Worm (Caenorhabditis elegans) whole organism, early embryonic: Measurements from ENCODE around the gene tag-267.

Experiments
- B0310.2 ChIP-seq: sonication (generic microtip); optimal IDR thresholded peaks from 2 replicates; lab custom pipeline; 2016; ENCODE audit warnings: mild to moderate bottlenecking, missing genetic modification characterization, missing compliant biosample characterization
- F13C5.2 ChIP-seq: sonication (generic microtip); optimal IDR thresholded peaks from 2 replicates; lab custom pipeline; 2017; ENCODE audit warnings: mild to moderate bottlenecking, missing genetic modification characterization, inconsistent platforms, missing compliant biosample characterization
- aly-1 ChIP-seq: sonication (generic microtip); optimal IDR thresholded peaks from 2 replicates; lab custom pipeline; 2016; ENCODE audit warnings: missing genetic modification characterization, missing compliant biosample characterization
- ama-1 ChIP-seq: fragments of 150-350 bp; optimal IDR thresholded peaks from 2 replicates; lab custom pipeline; 2014
- ceh-13 ChIP-seq: fragments of 200-800 bp; sonication (Bioruptor generic); optimal IDR thresholded peaks from 2 replicates; lab custom pipeline; 2018; ENCODE audit warnings: mild to moderate bottlenecking, missing genetic modification characterization, missing compliant biosample characterization
- ceh-36 ChIP-seq: sonication (generic microtip); optimal IDR thresholded peaks from 2 replicates; lab custom pipeline; 2016; ENCODE audit warnings: missing genetic modification characterization, inconsistent platforms, missing compliant biosample characterization
- ets-7 ChIP-seq: sonication (generic microtip); optimal IDR thresholded peaks from 2 replicates; lab custom pipeline; 2016; ENCODE audit warnings: missing genotype, missing genetic modification characterization, missing compliant biosample characterization
- flt-1 ChIP-seq: fragments of 200-800 bp; sonication (Bioruptor generic); IDR thresholded peaks from 2 replicates; pipeline ENCODE4 v1.3.6; 2022; ENCODE audit warnings: missing genetic modification characterization, missing compliant biosample characterization
- hmbx-1 ChIP-seq: sonication (generic microtip); optimal IDR thresholded peaks from 2 replicates; lab custom pipeline; 2016; ENCODE audit warnings: mild to moderate bottlenecking, missing genetic modification characterization, missing compliant biosample characterization
- hmg-4 ChIP-seq: fragments of 200-800 bp; sonication (Bioruptor generic); optimal IDR thresholded peaks from 2 replicates; lab custom pipeline; 2018; ENCODE audit warnings: mild to moderate bottlenecking, missing genetic modification characterization, missing compliant biosample characterization
- hnd-1 ChIP-seq: sonication (generic microtip); optimal IDR thresholded peaks from 2 replicates; lab custom pipeline; 2016; ENCODE audit warnings: missing genetic modification characterization, missing compliant biosample characterization
- pes-1 ChIP-seq: fragments of 200-800 bp; sonication (Bioruptor generic); IDR thresholded peaks from 2 replicates; pipeline ENCODE4 v1.3.6; 2022; ENCODE audit warnings: missing genetic modification reagents, missing genetic modification characterization, missing compliant biosample characterization
- scrt-1 ChIP-seq: fragments of 200-800 bp; sonication (Bioruptor generic); IDR thresholded peaks from 2 replicates; pipeline ENCODE4 v1.3.6; 2022; ENCODE audit warnings: missing genetic modification characterization, missing compliant biosample characterization
- sea-1 ChIP-seq: fragments of 200-800 bp; sonication (Bioruptor generic); conservative IDR thresholded peaks from 2 replicates; pipeline ENCODE4 v1.3.6; 2022; ENCODE audit warnings: missing genetic modification characterization, missing compliant biosample characterization
- tbx-11 ChIP-seq: fragments of 200-800 bp; sonication (Bioruptor generic); IDR thresholded peaks from 2 replicates; pipeline ENCODE4 v1.3.6; 2022; ENCODE audit warnings: missing genetic modification characterization, missing compliant biosample characterization
- tbx-37 ChIP-seq: fragments of 200-800 bp; sonication (Bioruptor generic); conservative IDR thresholded peaks from 2 replicates; pipeline ENCODE4 v1.3.6; 2022; ENCODE audit warnings: missing genetic modification reagents, missing genetic modification characterization, missing compliant biosample characterization
- tra-4 ChIP-seq: sonication (generic microtip); optimal IDR thresholded peaks from 2 replicates; lab custom pipeline; 2017; ENCODE audit warnings: missing genetic modification characterization, missing compliant biosample characterization

The tag-267 gene

DNA sequence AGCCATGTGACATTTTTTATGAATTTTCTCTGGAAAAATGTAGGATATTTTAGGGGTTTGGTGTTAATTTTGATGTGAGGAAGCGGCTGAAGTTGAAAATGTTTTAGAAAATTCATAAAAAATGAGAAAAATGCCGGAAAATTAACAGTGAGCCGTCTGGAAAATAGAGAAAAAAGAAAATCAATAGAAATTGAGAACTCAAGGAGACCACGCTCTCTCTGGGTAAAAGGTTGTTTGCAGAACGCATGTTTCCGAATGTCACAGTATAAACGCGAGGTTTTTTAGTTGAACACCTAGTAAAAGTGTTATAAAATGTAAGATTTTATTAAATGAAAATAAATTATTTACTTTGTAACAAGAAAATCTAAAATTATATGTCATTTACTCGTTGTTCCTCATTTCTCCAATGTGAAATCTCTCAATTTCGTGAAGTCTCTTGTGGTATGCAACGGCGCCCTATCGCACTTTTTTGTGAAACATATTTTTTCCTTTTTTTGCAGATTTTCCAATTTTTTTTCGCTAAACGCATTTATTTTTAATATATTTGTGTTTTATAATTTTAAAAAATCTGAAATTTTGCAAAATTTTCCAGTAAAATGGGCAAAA lies at the start of gene tag-267, which contains the start of gene tag-266:
TSS of gene tag-267 (plus strand) at position 593 of the 606 bp plus-strand sequence.
TSS of gene tag-266 (minus strand) at position 29 of the 606 bp plus-strand sequence.
- TF ChIP-seq ceh-36 (tag; lab: Kevin White, UChicago) (no peak), hnd-1 (peak; percentile 63), hmg-4 (GFP tag; lab: Kevin White, UChicago) (no peak), sea-1 (GFP tag; lab: Robert Waterston, UW) (no peak), hmbx-1 (tag; lab: Kevin White, UChicago) (peak; percentile 56), pes-1 (GFP tag; lab: Robert Waterston, UW) (peak; percentile 78), aly-1 (no peak), flt-1 (GFP tag; lab: Robert Waterston, UW) (peak; percentile 35; the same call in 1 of the 2 replicates), scrt-1 (no peak), B0310.2 (tag; lab: Kevin White, UChicago) (peak; percentile 59), tra-4 (tag; lab: Kevin White, UChicago) (peak; percentile 18), F13C5.2 (tag; lab: Kevin White, UChicago) (peak; percentile 87), ceh-13 (peak; percentile 40), tbx-37 (GFP tag; lab: Robert Waterston, UW) (peak; percentile 58), ama-1 (lab: Kevin White, UChicago) (no peak), tbx-11 (GFP tag; lab: Robert Waterston, UW) (peak; percentile 71), ets-7 (tag; lab: Kevin White, UChicago) (no peak)

- TF ChIP-seq hmg-4 (GFP tag; lab: Kevin White, UChicago) (no peak), ceh-36 (tag; lab: Kevin White, UChicago) (no peak), flt-1 (GFP tag; lab: Robert Waterston, UW) (no peak), scrt-1 (no peak), sea-1 (GFP tag; lab: Robert Waterston, UW) (no peak), ama-1 (lab: Kevin White, UChicago) (no peak), F13C5.2 (tag; lab: Kevin White, UChicago) (no peak), ets-7 (tag; lab: Kevin White, UChicago) (no peak), hnd-1 (no peak), tbx-37 (GFP tag; lab: Robert Waterston, UW) (no peak), pes-1 (GFP tag; lab: Robert Waterston, UW) (no peak), ceh-13 (no peak), aly-1 (no peak), tra-4 (tag; lab: Kevin White, UChicago) (no peak)
Observed at ce11 chrIII:595449-595848, 45.1 kb upstream of the tag-267 start.

DNA sequence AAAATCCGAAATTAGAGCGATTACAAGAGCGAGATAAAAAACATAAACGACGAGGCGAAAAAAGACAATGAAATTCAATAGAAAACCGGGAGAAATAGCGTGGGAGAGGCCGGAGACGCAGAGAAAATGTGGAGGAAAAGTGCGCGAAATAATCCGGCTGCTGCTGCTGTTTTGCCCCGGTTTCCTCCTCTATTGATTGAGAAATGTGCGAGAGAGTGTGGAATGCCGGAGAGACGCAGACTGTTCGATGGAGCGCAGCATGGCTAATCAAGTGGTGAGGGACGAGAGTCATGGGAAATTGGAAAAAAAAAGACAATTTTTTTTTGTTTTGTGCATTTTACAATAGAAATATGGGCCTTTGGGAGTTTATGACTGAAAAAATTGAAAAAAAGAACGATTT lies 42.4 kb upstream of the tag-267 start:
- TF ChIP-seq tbx-11 (GFP tag; lab: Robert Waterston, UW) (no peak), pes-1 (GFP tag; lab: Robert Waterston, UW) (no peak), ceh-36 (tag; lab: Kevin White, UChicago) (no peak), flt-1 (GFP tag; lab: Robert Waterston, UW) (no peak), sea-1 (GFP tag; lab: Robert Waterston, UW) (no peak), B0310.2 (tag; lab: Kevin White, UChicago) (no peak), hmg-4 (GFP tag; lab: Kevin White, UChicago) (no peak), ets-7 (tag; lab: Kevin White, UChicago) (no peak), ceh-13 (no peak), hnd-1 (no peak), aly-1 (no peak), ama-1 (lab: Kevin White, UChicago) (no peak), tbx-37 (GFP tag; lab: Robert Waterston, UW) (no peak), hmbx-1 (tag; lab: Kevin White, UChicago) (no peak), tra-4 (tag; lab: Kevin White, UChicago) (no peak), scrt-1 (no peak), F13C5.2 (tag; lab: Kevin White, UChicago) (no peak)

- TF ChIP-seq sea-1 (GFP tag; lab: Robert Waterston, UW) (no peak), F13C5.2 (tag; lab: Kevin White, UChicago) (no peak), ama-1 (lab: Kevin White, UChicago) (no peak), hmg-4 (GFP tag; lab: Kevin White, UChicago) (no peak), tbx-11 (GFP tag; lab: Robert Waterston, UW) (no peak), hmbx-1 (tag; lab: Kevin White, UChicago) (no peak), tbx-37 (GFP tag; lab: Robert Waterston, UW) (no peak), tra-4 (tag; lab: Kevin White, UChicago) (no peak), ets-7 (tag; lab: Kevin White, UChicago) (no peak), B0310.2 (tag; lab: Kevin White, UChicago) (no peak), pes-1 (GFP tag; lab: Robert Waterston, UW) (no peak), hnd-1 (no peak), flt-1 (GFP tag; lab: Robert Waterston, UW) (no peak), aly-1 (no peak), ceh-36 (tag; lab: Kevin White, UChicago) (no peak), scrt-1 (no peak), ceh-13 (no peak)
Observed at ce11 chrIII:598687-599086, 41.9 kb upstream of the tag-267 start, which contains the start of gene Y55B1AR.2. TSS of gene Y55B1AR.2 (minus strand) at chrIII:598787.

ce11 chrIII:599279-599678 lies 41.3 kb upstream of the tag-267 start:
- TF ChIP-seq tbx-37 (GFP tag; lab: Robert Waterston, UW), result no peak
- no peak for TF ChIP-seq tbx-11 (GFP tag; lab: Robert Waterston, UW)
- no peak for TF ChIP-seq tra-4 (tag; lab: Kevin White, UChicago)
- TF ChIP-seq sea-1 (GFP tag; lab: Robert Waterston, UW), result no peak
- no peak for TF ChIP-seq F13C5.2 (tag; lab: Kevin White, UChicago)
- TF ChIP-seq flt-1 (GFP tag; lab: Robert Waterston, UW), result no peak
- no peak for TF ChIP-seq scrt-1
- no peak for TF ChIP-seq ceh-13
- TF ChIP-seq ama-1 (lab: Kevin White, UChicago), result no peak

DNA sequence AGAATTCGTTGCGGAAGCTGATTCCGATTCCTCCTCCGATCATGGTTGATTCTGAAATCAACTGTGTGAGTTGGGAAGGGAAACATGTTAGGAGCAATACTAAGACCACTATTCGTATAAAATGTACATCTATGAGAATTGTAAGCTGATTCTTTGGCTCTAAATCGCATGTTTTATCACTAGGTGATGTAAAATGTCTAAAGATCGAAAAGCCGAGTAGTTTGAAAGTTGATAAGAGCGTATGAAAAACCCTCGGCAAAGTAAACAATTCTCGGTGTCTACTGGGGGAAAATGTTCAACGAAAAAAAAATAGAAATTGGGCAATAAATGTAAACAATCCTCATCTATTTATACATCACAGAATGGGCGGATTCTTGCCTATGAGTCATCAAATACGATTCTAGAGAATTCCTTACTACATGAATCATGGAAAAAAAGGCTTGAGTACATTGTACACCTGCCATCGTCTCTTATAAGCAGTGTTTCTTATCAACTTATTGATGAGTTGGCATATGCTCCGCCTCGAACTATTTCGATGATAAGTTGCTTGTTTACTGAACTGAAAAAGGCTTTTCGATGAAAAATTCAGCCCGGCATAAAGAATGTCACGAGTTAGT lies 40.2 kb upstream of the tag-267 start, which contains the start of gene lec-6:
TSS of gene lec-6 (minus strand) at position 51 of the 617 bp plus-strand sequence.
- TF ChIP-seq ama-1 (lab: Kevin White, UChicago) (no peak), tra-4 (tag; lab: Kevin White, UChicago) (no peak), ets-7 (tag; lab: Kevin White, UChicago) (no peak), scrt-1 (no peak), hmg-4 (GFP tag; lab: Kevin White, UChicago) (no peak), flt-1 (GFP tag; lab: Robert Waterston, UW) (no peak), hnd-1 (no peak), hmbx-1 (tag; lab: Kevin White, UChicago) (no peak)
